Worm (Caenorhabditis elegans): ENCODE results near the gene col-88.

DNA sequence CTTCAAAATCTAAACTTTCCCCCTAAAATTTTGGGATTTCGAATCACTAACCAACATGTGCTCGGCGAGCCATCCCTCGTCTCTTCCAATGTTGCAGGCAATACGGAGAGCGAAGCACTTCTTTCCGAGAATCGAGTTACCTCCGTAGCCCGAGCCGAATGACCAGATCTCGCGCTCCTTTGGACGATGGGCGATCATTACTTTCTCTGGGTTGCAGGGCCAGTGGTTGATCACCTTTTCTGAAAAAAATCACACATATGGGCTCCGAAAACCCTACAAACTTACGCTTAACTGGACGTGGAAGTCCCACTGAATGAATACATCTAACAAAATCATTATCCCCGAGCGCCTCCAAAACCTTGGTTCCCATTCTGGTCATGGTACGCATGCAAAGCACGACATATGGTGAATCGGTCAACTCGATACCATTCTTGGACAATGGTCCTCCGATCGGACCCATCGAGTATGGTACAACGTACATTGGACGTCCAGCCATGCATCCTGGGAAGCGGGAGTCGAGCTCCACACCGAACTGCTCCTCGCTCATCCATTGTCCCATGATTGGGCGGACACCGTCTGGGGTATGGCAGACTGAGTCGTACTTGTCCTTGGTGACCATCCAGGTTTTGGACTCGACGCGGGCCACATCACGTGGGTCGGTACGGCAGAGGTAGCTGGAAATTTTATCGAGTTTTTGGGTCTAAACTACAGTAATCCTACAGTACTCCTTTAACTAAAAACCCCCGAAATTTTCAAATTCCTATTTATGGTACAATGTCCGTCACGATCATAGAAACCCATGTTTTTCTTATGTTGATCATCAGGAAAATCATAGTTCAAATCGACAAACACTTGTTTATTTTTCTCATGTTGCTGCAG is 24.1 kb downstream of the col-88 start:
- TF ChIP-seq aly-2 (tag; optimal IDR thresholded peaks at IDR 0.05) (no peak), ceh-44 (GFP tag; IDR thresholded peaks at IDR 0.05) (no peak)

All from whole organism, L4 larva.